3 fruit fly cellular contexts compared by ENCODE assay signal in the genomic region with DNA sequence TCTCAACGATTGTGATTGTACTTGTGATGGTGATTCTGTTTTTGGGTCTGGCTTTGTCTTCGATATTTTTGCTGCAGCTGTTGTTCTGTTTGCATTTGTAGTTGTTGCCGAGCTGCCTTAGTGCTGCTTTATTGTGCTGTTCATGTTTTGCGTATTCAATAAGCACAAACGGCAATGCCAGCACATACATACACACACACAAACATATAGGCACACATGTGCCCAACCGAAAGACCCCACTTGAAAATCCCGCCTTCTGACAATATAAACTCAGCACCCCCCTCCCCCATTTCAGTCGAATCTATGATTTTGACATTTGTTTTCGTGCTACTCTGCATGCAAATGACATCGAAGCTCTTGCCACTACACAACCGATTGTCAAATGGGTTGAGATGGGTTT.
TF ChIP-seq lines count a peak whose summit lies in the region.

No protein-coding gene starts in this region.

- no peak for TF ChIP-seq CTCF in whole organism, embryonic (GFP tag; optimal IDR thresholded peaks at IDR 0.05; lab: Kevin White, UChicago)

TF ChIP-seq in whole organism, embryonic, 481 proteins besides CTCF, POLR2A, EP300 and RAD21:
- TF ChIP-seq kni (GFP tag; optimal IDR thresholded peaks at IDR 0.05; lab: Kevin White, UChicago) (peak; percentile 42), h (optimal IDR thresholded peaks at IDR 0.05; lab: Kevin White, UChicago) (no peak), ara (GFP tag; IDR thresholded peaks at IDR 0.05; lab: Robert Waterston, UW) (0 out of 2 replicates have a peak, but pooled peaks have one; percentile 28), crol (GFP tag; IDR thresholded peaks at IDR 0.05; lab: Robert Waterston, UW) (0 out of 2 replicates have a peak, but pooled peaks have one; percentile 17), Aef1 (GFP tag; IDR thresholded peaks at IDR 0.05; lab: Robert Waterston, UW) (no peak), CG15269 (tag; optimal IDR thresholded peaks at IDR 0.05; lab: Kevin White, UChicago) (no peak), vvl (GFP tag; IDR thresholded peaks at IDR 0.05; lab: Robert Waterston, UW) (peak; percentile 31; the same call in 1 of the 2 replicates), twi (tag; optimal IDR thresholded peaks at IDR 0.05; lab: Kevin White, UChicago) (peak; percentile 58), sens (GFP tag; lab: Kevin White, UChicago) (peak; percentile 40), CG7786 (GFP tag; optimal IDR thresholded peaks at IDR 0.05; lab: Kevin White, UChicago) (no peak), CG8290 (GFP tag; optimal IDR thresholded peaks at IDR 0.05; lab: Kevin White, UChicago) (no peak), CG8290 (tag; optimal IDR thresholded peaks at IDR 0.05; lab: Kevin White, UChicago) (peak in 1 of 2 experiments; percentile 18), dysf (GFP tag; IDR thresholded peaks at IDR 0.05; lab: Robert Waterston, UW) (peak; percentile 33; the same call in 1 of the 3 replicates), chinmo (GFP tag; IDR thresholded peaks at IDR 0.05; lab: Robert Waterston, UW; ENCODE audit: partially characterized antibody) (peak; percentile 87; the same call in 2 of the 4 replicates), gt (GFP tag; IDR thresholded peaks at IDR 0.05; lab: Robert Waterston, UW) (no peak), Bdp1 (GFP tag; optimal IDR thresholded peaks at IDR 0.05; lab: Kevin White, UChicago) (no peak), cg (GFP tag; optimal IDR thresholded peaks at IDR 0.05; lab: Kevin White, UChicago) (peak; percentile 40), sug (tag; optimal IDR thresholded peaks at IDR 0.05; lab: Kevin White, UChicago) (peak; percentile 52)

TF ChIP-seq in whole organism, prepupa, 60 proteins besides CTCF, POLR2A, EP300 and RAD21:
- TF ChIP-seq fkh (GFP tag; optimal IDR thresholded peaks at IDR 0.05; lab: Kevin White, UChicago) (peak; percentile 24), Lpt (GFP tag; optimal IDR thresholded peaks at IDR 0.05; lab: Kevin White, UChicago) (no peak), vri (GFP tag; optimal IDR thresholded peaks at IDR 0.05; lab: Kevin White, UChicago) (no peak)

TF ChIP-seq in whole organism, pupa, 21 proteins besides CTCF, POLR2A, EP300 and RAD21:
- TF ChIP-seq fd96Ca (GFP tag; IDR thresholded peaks at IDR 0.05; lab: Robert Waterston, UW) (0 out of 3 replicates have a peak, but pooled peaks have one; percentile 11), D1 (tag; optimal IDR thresholded peaks at IDR 0.05; lab: Kevin White, UChicago) (no peak)
